Worm (Caenorhabditis elegans) whole organism, L4 larva: Measurements from ENCODE around the gene miz-1.

ENCODE experiments used
- Y48G9A.11 ChIP-seq: fragments of 200-800 bp; sonication (Bioruptor generic); IDR thresholded peaks from 2 replicates; pipeline ENCODE4 v1.3.6; 2022; ENCODE audit warnings: missing genetic modification reagents, missing genetic modification characterization, missing compliant biosample characterization
- Y75B8A.6 ChIP-seq: fragments of 200-800 bp; sonication (Bioruptor generic); IDR thresholded peaks from 2 replicates; pipeline ENCODE4 v1.3.6; 2022; ENCODE audit warnings: missing genetic modification reagents, missing genetic modification characterization, missing compliant biosample characterization
- aha-1 ChIP-seq: fragments of 150-350 bp; peaks from one replicate; lab custom pipeline; 2014; ENCODE audit warnings: missing biosample characterization, missing genetic modification characterization
- aly-2 ChIP-seq: sonication (generic microtip); optimal IDR thresholded peaks from 2 replicates; lab custom pipeline; 2018; ENCODE audit warnings: missing biosample characterization, missing genetic modification characterization
- attf-4 ChIP-seq: sonication (generic microtip); optimal IDR thresholded peaks from 3 replicates; lab custom pipeline; 2017; ENCODE audit warnings: missing biosample characterization, missing genetic modification characterization
- ceh-28 ChIP-seq: fragments of 150-350 bp; optimal IDR thresholded peaks from 2 replicates; lab custom pipeline; 2014; ENCODE audit warnings: missing biosample characterization, missing genetic modification reagents, missing genetic modification characterization
- ceh-82 ChIP-seq: sonication (generic microtip); optimal IDR thresholded peaks from 2 replicates; lab custom pipeline; 2017; ENCODE audit warnings: missing biosample characterization, missing genetic modification characterization
- ces-1 ChIP-seq: fragments of 150-350 bp; sonication (generic microtip); optimal IDR thresholded peaks from 4 replicates; lab custom pipeline; 2014; ENCODE audit warnings: missing biosample characterization, missing genetic modification reagents, missing genetic modification characterization
- hlh-30 ChIP-seq: sonication (generic microtip); optimal IDR thresholded peaks from 2 replicates; lab custom pipeline; 2017; ENCODE audit warnings: antibody characterized with exemption, mild to moderate bottlenecking, missing genetic modification characterization, missing compliant biosample characterization; ENCODE audit not compliant: insufficient read depth
- nhr-10 ChIP-seq: fragments of 150-350 bp; optimal IDR thresholded peaks from 2 replicates; lab custom pipeline; 2014; ENCODE audit warnings: missing biosample characterization, missing genetic modification characterization
- nhr-77 ChIP-seq: fragments of 150-350 bp; optimal IDR thresholded peaks from 2 replicates; lab custom pipeline; 2014; ENCODE audit warnings: missing biosample characterization, missing genetic modification characterization
- pqm-1 ChIP-seq: sonication (generic microtip); optimal IDR thresholded peaks from 2 replicates; lab custom pipeline; 2017; ENCODE audit warnings: missing biosample characterization, missing genetic modification characterization
- skn-1 ChIP-seq: fragments of 150-350 bp; optimal IDR thresholded peaks from 2 replicates; lab custom pipeline; 2014; ENCODE audit warnings: missing biosample characterization, missing genetic modification characterization
- snpc-4 ChIP-seq: fragments of 150-350 bp; optimal IDR thresholded peaks from 2 replicates; lab custom pipeline; 2014; ENCODE audit warnings: missing biosample characterization, missing genetic modification characterization

DNA sequence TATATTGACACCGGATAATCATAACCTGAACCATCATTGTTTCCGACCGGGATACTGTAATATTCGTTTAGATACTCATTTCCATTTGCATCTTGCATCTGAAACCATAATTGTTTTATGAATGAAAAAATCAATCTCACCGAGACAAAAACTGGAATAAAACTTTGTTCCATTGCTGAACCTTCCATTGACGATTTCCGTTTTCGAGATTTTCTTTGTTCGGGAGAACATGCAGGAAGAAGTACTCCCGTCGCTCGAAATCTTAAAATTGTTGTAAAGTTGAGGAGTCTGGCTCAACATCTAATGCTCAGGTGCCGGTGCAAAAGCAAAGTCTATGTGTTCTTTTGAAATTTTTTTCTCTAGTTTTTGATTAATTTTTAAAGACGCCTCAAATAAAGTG lies 13.8 kb downstream of the miz-1 start:
- TF ChIP-seq ces-1 (no peak), Y48G9A.11 (GFP tag; lab: Robert Waterston, UW) (no peak), Y75B8A.6 (no peak), aly-2 (no peak), pqm-1 (tag; lab: Kevin White, UChicago) (no peak), ceh-82 (tag; lab: Kevin White, UChicago) (no peak), nhr-10 (tag; lab: Kevin White, UChicago) (no peak), skn-1 (tag; lab: Kevin White, UChicago) (no peak), ceh-28 (tag; lab: Kevin White, UChicago) (no peak), hlh-30 (tag; lab: Kevin White, UChicago) (no peak), snpc-4 (tag; lab: Kevin White, UChicago) (no peak), nhr-77 (tag; lab: Kevin White, UChicago) (no peak), aha-1 (no peak), attf-4 (tag; lab: Kevin White, UChicago) (no peak)
